Worm (Caenorhabditis elegans): Measurements from ENCODE around the gene F10E9.11.

Gene F10E9.11

ce11 chrIII:8308238-8308637, 10.8 kb downstream of the F10E9.11 start, which contains the start of gene F10E9.4:
TSS of gene F10E9.4 (plus strand) at chrIII:8308538.
- TF ChIP-seq pqm-1 (tag; optimal IDR thresholded peaks at IDR 0.05) (no peak), ets-4 (tag; optimal IDR thresholded peaks at IDR 0.05) (no peak), lim-6 (tag; optimal IDR thresholded peaks at IDR 0.05) (no peak), rnt-1 (tag; optimal IDR thresholded peaks at IDR 0.05) (no peak), ama-1 (optimal IDR thresholded peaks at IDR 0.05) (no peak), dve-1 (tag; optimal IDR thresholded peaks at IDR 0.05) (no peak), syd-9 (tag; optimal IDR thresholded peaks at IDR 0.05) (no peak), gmeb-2 (tag; optimal IDR thresholded peaks at IDR 0.05) (no peak), mec-3 (tag; optimal IDR thresholded peaks at IDR 0.05; ENCODE audit: borderline replicate concordance) (no peak), nfya-1 (tag; optimal IDR thresholded peaks at IDR 0.05) (no peak), F13H6.1 (tag; optimal IDR thresholded peaks at IDR 0.05) (no peak), sdc-2 (tag; optimal IDR thresholded peaks at IDR 0.05) (no peak)

- TF ChIP-seq npax-4 (tag; optimal IDR thresholded peaks at IDR 0.05) (no peak), F13H6.1 (tag; optimal IDR thresholded peaks at IDR 0.05) (peak; percentile 21), mec-3 (tag; optimal IDR thresholded peaks at IDR 0.05; ENCODE audit: borderline replicate concordance) (no peak), nhr-11 (tag; optimal IDR thresholded peaks at IDR 0.05) (no peak), C38D4.7 (GFP tag; optimal IDR thresholded peaks at IDR 0.05) (no peak), ttx-3 (tag; optimal IDR thresholded peaks at IDR 0.05) (peak; percentile 52), tbx-7 (tag; optimal IDR thresholded peaks at IDR 0.05) (peak; percentile 81), rnt-1 (tag; optimal IDR thresholded peaks at IDR 0.05) (peak; percentile 12), ceh-34 (tag; optimal IDR thresholded peaks at IDR 0.05) (peak; percentile 49), ceh-2 (tag; optimal IDR thresholded peaks at IDR 0.05) (peak; percentile 93), tbx-2 (tag; optimal IDR thresholded peaks at IDR 0.05) (peak; percentile 82), hlh-6 (tag; optimal IDR thresholded peaks at IDR 0.05) (no peak), nhr-232 (tag; optimal IDR thresholded peaks at IDR 0.05) (no peak), ceh-14 (tag; optimal IDR thresholded peaks at IDR 0.05) (peak; percentile 28), ama-1 (optimal IDR thresholded peaks at IDR 0.05) (no peak), unc-42 (tag; optimal IDR thresholded peaks at IDR 0.05) (peak; percentile 24), fax-1 (tag; optimal IDR thresholded peaks at IDR 0.05) (peak; percentile 45), ceh-31 (tag; optimal IDR thresholded peaks at IDR 0.05) (peak; percentile 94), lin-11 (tag; optimal IDR thresholded peaks at IDR 0.05) (no peak), unc-86 (tag; optimal IDR thresholded peaks at IDR 0.05) (peak; percentile 17), nfya-1 (tag; optimal IDR thresholded peaks at IDR 0.05) (peak; percentile 24), ceh-18 (tag; optimal IDR thresholded peaks at IDR 0.05) (peak; percentile 2), fkh-10 (GFP tag; optimal IDR thresholded peaks at IDR 0.05) (no peak), hlh-13 (GFP tag; optimal IDR thresholded peaks at IDR 0.05) (no peak), C08G9.2 (tag; optimal IDR thresholded peaks at IDR 0.05) (peak; percentile 86), unc-3 (GFP tag; conservative IDR thresholded peaks at IDR 0.05) (no peak), unc-3 (tag; optimal IDR thresholded peaks at IDR 0.05) (peak; percentile 29), fkh-6 (tag; optimal IDR thresholded peaks at IDR 0.05) (no peak), ahr-1 (tag; optimal IDR thresholded peaks at IDR 0.05) (peak; percentile 45), ztf-16 (tag; optimal IDR thresholded peaks at IDR 0.05) (peak; percentile 18), ceh-45 (GFP tag; IDR thresholded peaks at IDR 0.05) (no peak), ceh-30 (tag; optimal IDR thresholded peaks at IDR 0.05) (no peak), ets-4 (tag; optimal IDR thresholded peaks at IDR 0.05) (peak; percentile 87), zip-5 (tag; optimal IDR thresholded peaks at IDR 0.05) (peak; percentile 84), hlh-8 (tag; optimal IDR thresholded peaks at IDR 0.05) (peak; percentile 90), ref-2 (tag; optimal IDR thresholded peaks at IDR 0.05) (peak; percentile 80), ceh-9 (tag; optimal IDR thresholded peaks at IDR 0.05) (no peak), eyg-1 (tag; optimal IDR thresholded peaks at IDR 0.05) (no peak), madf-2 (tag; optimal IDR thresholded peaks at IDR 0.05) (no peak), elt-2 (tag; optimal IDR thresholded peaks at IDR 0.05) (peak; percentile 75), ceh-24 (tag; optimal IDR thresholded peaks at IDR 0.05) (no peak), pqm-1 (tag; optimal IDR thresholded peaks at IDR 0.05) (no peak), pha-2 (tag; optimal IDR thresholded peaks at IDR 0.05) (no peak)
These were observed 11.7 kb downstream of the F10E9.11 start, which contains the start of the genes F10E9.7 and F10E9.5 for ce11 chrIII:8307356-8307755. TSS of gene F10E9.7 (minus strand) at chrIII:8307441. TSS of gene F10E9.5 (plus strand) at chrIII:8307592.

All from whole organism, late embryonic.